Fruit fly (Drosophila melanogaster) whole organism, embryonic: ENCODE data around the gene BthD.
A peak's percentile ranks its signal among the peaks of the same experiment; 100 is the strongest.

Source experiments
- B-H1 ChIP-seq: fragments of 200-800 bp; sonication (Bioruptor generic); IDR thresholded peaks from 3 replicates; pipeline ENCODE4 v1.3.6; 2022; ENCODE audit warnings: missing biosample characterization, missing genetic modification characterization
- Blimp-1 ChIP-seq: fragments of 200-800 bp; sonication (Bioruptor generic); optimal IDR thresholded peaks from 3 replicates; lab custom pipeline; 2018; ENCODE audit warnings: missing biosample characterization, missing genetic modification characterization, mild to moderate bottlenecking, moderate library complexity, missing genetic modification reagents
- C15 ChIP-seq: fragments of 200-800 bp; sonication (Bioruptor generic); IDR thresholded peaks from 3 replicates; pipeline ENCODE4 v1.3.6; 2022; ENCODE audit warnings: missing biosample characterization, missing genetic modification characterization
- CG1024 ChIP-seq: fragments of 200-800 bp; sonication (Bioruptor generic); IDR thresholded peaks from 2 replicates; pipeline ENCODE4 v1.3.6; 2022; ENCODE audit warnings: missing biosample characterization, missing genetic modification characterization
- CG10274 ChIP-seq: fragments of 200-800 bp; sonication (Bioruptor generic); optimal IDR thresholded peaks from 3 replicates; lab custom pipeline; 2017; ENCODE audit warnings: missing biosample characterization, mild to moderate bottlenecking, missing genetic modification characterization
- CG11398 ChIP-seq: fragments of 200-800 bp; sonication (Bioruptor generic); optimal IDR thresholded peaks from 2 replicates; lab custom pipeline; 2016; ENCODE audit warnings: missing biosample characterization, missing genetic modification characterization
- CG11723 ChIP-seq: fragments of 200-800 bp; sonication (Bioruptor generic); optimal IDR thresholded peaks from 2 replicates; lab custom pipeline; 2017; ENCODE audit warnings: missing biosample characterization, mild to moderate bottlenecking, missing genetic modification characterization
- CG13287 ChIP-seq: fragments of 200-800 bp; sonication (Bioruptor generic); IDR thresholded peaks from 2 replicates; pipeline ENCODE4 v1.3.6; 2022; ENCODE audit warnings: missing biosample characterization, missing genetic modification characterization; ENCODE audit not compliant: partially characterized antibody
- CG13424 ChIP-seq: fragments of 200-800 bp; sonication (Bioruptor generic); optimal IDR thresholded peaks from 2 replicates; lab custom pipeline; 2019; ENCODE audit warnings: missing biosample characterization, mild to moderate bottlenecking, missing genetic modification characterization, moderate library complexity
- CG1529 ChIP-seq: fragments of 200-800 bp; sonication (Bioruptor generic); optimal IDR thresholded peaks from 3 replicates; lab custom pipeline; 2018; ENCODE audit warnings: missing biosample characterization, missing genetic modification characterization
- CG15514 ChIP-seq: fragments of 200-800 bp; sonication (Bioruptor generic); optimal IDR thresholded peaks from 3 replicates; lab custom pipeline; 2017; ENCODE audit warnings: missing biosample characterization, missing genetic modification characterization, mild to moderate bottlenecking, moderate library complexity, missing genetic modification reagents
- CG16779 ChIP-seq: fragments of 200-800 bp; sonication (Bioruptor generic); IDR thresholded peaks from 2 replicates; pipeline ENCODE4 v1.3.6; 2022; ENCODE audit warnings: missing biosample characterization, missing genetic modification characterization
- CG2875 ChIP-seq: fragments of 200-800 bp; sonication (Bioruptor generic); optimal IDR thresholded peaks from 2 replicates; lab custom pipeline; 2017; ENCODE audit warnings: missing biosample characterization, mild to moderate bottlenecking, missing genetic modification characterization, missing genetic modification reagents
- CG31224 ChIP-seq: fragments of 200-800 bp; sonication (Bioruptor generic); IDR thresholded peaks from 2 replicates; pipeline ENCODE4 v1.3.6; 2022; ENCODE audit warnings: missing biosample characterization, missing genetic modification characterization
- CG31365 ChIP-seq: fragments of 200-800 bp; sonication (Bioruptor generic); optimal IDR thresholded peaks from 2 replicates; lab custom pipeline; 2018; ENCODE audit warnings: missing biosample characterization, mild to moderate bottlenecking, missing genetic modification characterization
- CG3726 ChIP-seq: fragments of 200-800 bp; sonication (Bioruptor generic); IDR thresholded peaks from 3 replicates; pipeline ENCODE4, ENCODE4 v1.3.6; 2022; ENCODE audit warnings: missing biosample characterization, missing genetic modification characterization
- CG4707 ChIP-seq: fragments of 200-800 bp; sonication (Bioruptor generic); optimal IDR thresholded peaks from 2 replicates; lab custom pipeline; 2018; ENCODE audit warnings: missing biosample characterization, mild to moderate bottlenecking, missing genetic modification characterization, moderate library complexity
- CG6254 ChIP-seq: fragments of 200-800 bp; sonication (Bioruptor generic); optimal IDR thresholded peaks from 3 replicates; lab custom pipeline; 2017; ENCODE audit warnings: mild to moderate bottlenecking, missing biosample characterization, missing genetic modification reagents, missing genetic modification characterization
- CG6654 ChIP-seq: fragments of 200-800 bp; sonication (Bioruptor generic); optimal IDR thresholded peaks from 2 replicates; lab custom pipeline; 2017; ENCODE audit warnings: missing biosample characterization, mild to moderate bottlenecking, missing genetic modification characterization
- CG7963 ChIP-seq: fragments of 200-800 bp; sonication (Bioruptor generic); IDR thresholded peaks from 3 replicates; pipeline ENCODE4 v1.3.6; 2022; ENCODE audit warnings: missing biosample characterization, missing genetic modification characterization; ENCODE audit not compliant: partially characterized antibody
- CG8089 ChIP-seq: fragments of 200-800 bp; sonication (Bioruptor generic); optimal IDR thresholded peaks from 3 replicates; lab custom pipeline; 2016; ENCODE audit warnings: missing biosample characterization, missing genetic modification characterization
- CG8290 ChIP-seq, 3 experiments: fragments of 200-800 bp; sonication (Bioruptor generic); optimal IDR thresholded peaks; 2 replicates each; lab custom pipeline; 2016 to 2019; ENCODE audit warnings: missing biosample characterization in 3 of 3, missing genetic modification characterization in 3 of 3, mild to moderate bottlenecking in 2 of 3, moderate library complexity in 1 of 3
- CG9797 ChIP-seq: fragments of 200-800 bp; sonication (Bioruptor generic); optimal IDR thresholded peaks from 3 replicates; lab custom pipeline; 2018; ENCODE audit warnings: missing biosample characterization, mild to moderate bottlenecking, missing genetic modification characterization
- CG9817 ChIP-seq: fragments of 200-800 bp; sonication (Bioruptor generic); optimal IDR thresholded peaks from 2 replicates; lab custom pipeline; 2018; ENCODE audit warnings: missing biosample characterization, mild to moderate bottlenecking, missing genetic modification characterization, moderate library complexity
- CTCF ChIP-seq: fragments of 200-800 bp; sonication (Bioruptor generic); optimal IDR thresholded peaks from 2 replicates; lab custom pipeline; 2017; ENCODE audit warnings: missing biosample characterization, mild to moderate bottlenecking, missing genetic modification characterization, moderate library complexity
- CkIIα-i1 ChIP-seq: fragments of 200-800 bp; sonication (Bioruptor generic); IDR thresholded peaks from 2 replicates; pipeline ENCODE4 v1.3.6; 2022; ENCODE audit warnings: missing biosample characterization, missing genetic modification characterization
- E2f1 ChIP-seq: fragments of 200-800 bp; sonication (Bioruptor generic); IDR thresholded peaks from 2 replicates; pipeline ENCODE4 v1.3.6; 2022; ENCODE audit warnings: missing biosample characterization, missing genetic modification characterization
- E2f2 ChIP-seq: fragments of 200-800 bp; sonication (Bioruptor generic); IDR thresholded peaks from 2 replicates; pipeline ENCODE4 v1.3.6; 2022; ENCODE audit warnings: missing biosample characterization, missing genetic modification characterization
- Fer2 ChIP-seq: fragments of 200-800 bp; sonication (Bioruptor generic); optimal IDR thresholded peaks from 2 replicates; lab custom pipeline; 2018; ENCODE audit warnings: missing biosample characterization, mild to moderate bottlenecking, missing genetic modification characterization, moderate library complexity
- Hmr ChIP-seq: fragments of 200-800 bp; sonication (Bioruptor generic); optimal IDR thresholded peaks from 3 replicates; lab custom pipeline; 2017; ENCODE audit warnings: mild to moderate bottlenecking, missing biosample characterization, missing genetic modification reagents, missing genetic modification characterization
- Ptx1 ChIP-seq: fragments of 200-800 bp; sonication (Bioruptor generic); IDR thresholded peaks from 2 replicates; pipeline ENCODE4 v1.3.6; 2022; ENCODE audit warnings: missing biosample characterization, missing genetic modification characterization
- Sry-δ ChIP-seq: fragments of 200-800 bp; sonication (Bioruptor generic); optimal IDR thresholded peaks from 2 replicates; lab custom pipeline; 2016; ENCODE audit warnings: missing biosample characterization, missing genetic modification characterization
- Xbp1 ChIP-seq: fragments of 200-800 bp; sonication (Bioruptor generic); optimal IDR thresholded peaks from 3 replicates; lab custom pipeline; 2016; ENCODE audit warnings: missing biosample characterization, mild to moderate bottlenecking, missing genetic modification characterization
- ab ChIP-seq: fragments of 200-800 bp; sonication (Bioruptor generic); optimal IDR thresholded peaks from 2 replicates; lab custom pipeline; 2016; ENCODE audit warnings: missing biosample characterization, missing genetic modification characterization
- cg ChIP-seq: fragments of 200-800 bp; sonication (Bioruptor generic); optimal IDR thresholded peaks from 3 replicates; lab custom pipeline; 2019; ENCODE audit warnings: missing biosample characterization, mild to moderate bottlenecking, missing genetic modification characterization, moderate library complexity
- chn ChIP-seq: fragments of 200-800 bp; sonication (Bioruptor generic); optimal IDR thresholded peaks from 2 replicates; lab custom pipeline; 2016; ENCODE audit warnings: missing biosample characterization, missing genetic modification characterization
- dmrt11E ChIP-seq: fragments of 200-800 bp; sonication (Bioruptor generic); optimal IDR thresholded peaks from 3 replicates; lab custom pipeline; 2018; ENCODE audit warnings: missing biosample characterization, mild to moderate bottlenecking, missing genetic modification characterization, moderate library complexity
- en ChIP-seq: fragments of 200-800 bp; sonication (Bioruptor generic); optimal IDR thresholded peaks from 2 replicates; lab custom pipeline; 2016; ENCODE audit warnings: missing biosample characterization, missing genetic modification characterization
- eve ChIP-seq, 2 experiments: fragments of >200 bp; optimal IDR thresholded peaks; 2 replicates each; lab custom pipeline; 2017; ENCODE audit warnings: missing biosample characterization in 2 of 2, missing genetic modification characterization in 2 of 2
- ind ChIP-seq: fragments of 200-800 bp; sonication (Bioruptor generic); optimal IDR thresholded peaks from 3 replicates; lab custom pipeline; 2016; ENCODE audit warnings: missing biosample characterization, missing genetic modification characterization
- nau ChIP-seq: fragments of 200-800 bp; sonication (Bioruptor generic); optimal IDR thresholded peaks from 3 replicates; lab custom pipeline; 2017; ENCODE audit warnings: missing biosample characterization, mild to moderate bottlenecking, missing genetic modification characterization, missing genetic modification reagents
- org-1 ChIP-seq: fragments of 200-800 bp; sonication (Bioruptor generic); optimal IDR thresholded peaks from 2 replicates; lab custom pipeline; 2017; ENCODE audit warnings: missing biosample characterization, missing genetic modification characterization
- pita ChIP-seq: fragments of 200-800 bp; sonication (Bioruptor generic); optimal IDR thresholded peaks from 2 replicates; lab custom pipeline; 2017; ENCODE audit warnings: missing biosample characterization, mild to moderate bottlenecking, missing genetic modification characterization
- prd ChIP-seq, 3 experiments: fragments of >200 bp in 2 of 3; fragments of 200-800 bp in 1 of 3; sonication (Bioruptor generic) in 1 of 3; optimal IDR thresholded peaks in 2 of 3; IDR thresholded peaks in 1 of 3; 2 replicates in 2 of 3; 3 replicates in 1 of 3; pipeline versions ENCODE4 v1.3.6 to Lab custom; 2017 to 2022; ENCODE audit warnings: missing biosample characterization in 1 of 3, missing genetic modification characterization in 1 of 3
- shn ChIP-seq: fragments of 200-800 bp; sonication (Bioruptor generic); optimal IDR thresholded peaks from 3 replicates; lab custom pipeline; 2016; ENCODE audit warnings: missing biosample characterization, missing genetic modification characterization
- sob ChIP-seq: fragments of 200-800 bp; sonication (Bioruptor generic); IDR thresholded peaks from 2 replicates; pipeline ENCODE4 v1.3.6; 2022; ENCODE audit warnings: missing biosample characterization, missing genetic modification characterization
- toy ChIP-seq: fragments of 200-800 bp; sonication (Bioruptor generic); IDR thresholded peaks from 2 replicates; pipeline ENCODE4 v1.3.6; 2022; ENCODE audit warnings: missing biosample characterization, missing genetic modification characterization
- trh ChIP-seq: fragments of 200-800 bp; sonication (Bioruptor generic); optimal IDR thresholded peaks from 2 replicates; lab custom pipeline; 2016; ENCODE audit warnings: missing biosample characterization, missing genetic modification characterization
- usp ChIP-seq: fragments of >200 bp; optimal IDR thresholded peaks from 2 replicates; lab custom pipeline; 2017; ENCODE audit warnings: missing biosample characterization, missing genetic modification characterization
- z ChIP-seq: fragments of 200-800 bp; sonication (Bioruptor generic); IDR thresholded peaks from 3 replicates; pipeline ENCODE4 v1.3.6; 2022; ENCODE audit warnings: missing biosample characterization, missing genetic modification characterization

Gene BthD

DNA sequence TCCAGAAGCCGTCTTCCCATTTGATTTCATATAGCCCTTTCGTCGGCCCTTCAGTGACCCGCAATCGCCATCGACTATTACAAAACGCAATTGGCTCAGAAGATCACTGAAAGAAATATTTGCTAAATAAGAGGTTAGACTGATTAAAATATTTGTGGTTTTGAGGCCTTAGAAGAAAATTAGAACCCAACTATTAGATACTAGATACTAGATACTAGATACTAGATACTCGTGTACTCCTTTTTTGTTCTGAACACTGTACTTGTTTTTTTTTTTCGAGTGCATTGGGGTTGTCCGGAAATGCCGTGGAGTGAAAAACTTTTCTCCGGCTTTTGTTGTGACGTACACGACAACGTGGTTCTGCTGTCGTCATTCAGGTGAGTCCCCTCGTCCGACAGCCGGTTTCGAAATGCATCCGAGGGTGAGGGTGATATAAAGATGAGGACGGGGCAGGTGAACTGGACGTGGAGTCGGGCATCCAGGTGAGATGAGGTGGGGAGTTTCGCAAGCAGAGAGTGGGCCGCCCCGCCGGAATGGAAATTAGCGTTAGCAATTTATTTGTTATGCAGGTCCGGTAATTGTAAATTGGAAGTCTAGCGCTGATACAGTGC, 18.5 kb downstream of the BthD start (continued):
- TF ChIP-seq CG13287 (GFP tag; lab: Robert Waterston, UW) (no peak), CG8089 (GFP tag; lab: Kevin White, UChicago) (peak; percentile 17), E2f1 (GFP tag; lab: Robert Waterston, UW) (no peak), trh (GFP tag; lab: Kevin White, UChicago) (no peak), CG9817 (tag; lab: Kevin White, UChicago) (no peak), CG11398 (GFP tag; lab: Kevin White, UChicago) (no peak), CG16779 (GFP tag; lab: Robert Waterston, UW) (no peak), Blimp-1 (GFP tag; lab: Kevin White, UChicago) (peak; percentile 63), Fer2 (tag; lab: Kevin White, UChicago) (no peak), eve (GFP tag; optimal IDR thresholded peaks at IDR 0.05; lab: Kevin White, UChicago) (no peak), CG13424 (tag; lab: Kevin White, UChicago) (no peak), chn (GFP tag; lab: Kevin White, UChicago) (peak; percentile 17), dmrt11E (tag; lab: Kevin White, UChicago) (peak; percentile 42), ab (GFP tag; lab: Kevin White, UChicago) (no peak), CG10274 (GFP tag; lab: Kevin White, UChicago) (no peak), org-1 (peak; percentile 14), CG31224 (GFP tag; lab: Robert Waterston, UW) (no peak), Ptx1 (GFP tag; lab: Robert Waterston, UW) (peak; percentile 50; the same call in 1 of the 2 replicates), CG31365 (no peak), toy (GFP tag; lab: Robert Waterston, UW) (no peak), en (GFP tag; lab: Kevin White, UChicago) (peak; percentile 27), Hmr (GFP tag; lab: Kevin White, UChicago) (peak; percentile 5), CG11723 (GFP tag; lab: Kevin White, UChicago) (no peak), CG1529 (GFP tag; lab: Kevin White, UChicago) (no peak), CG2875 (GFP tag; lab: Kevin White, UChicago) (peak; percentile 8), C15 (GFP tag; lab: Robert Waterston, UW) (no peak), E2f2 (no peak), ind (GFP tag; lab: Kevin White, UChicago) (peak; percentile 28), Sry-δ (GFP tag; lab: Kevin White, UChicago) (peak; percentile 11)

DNA sequence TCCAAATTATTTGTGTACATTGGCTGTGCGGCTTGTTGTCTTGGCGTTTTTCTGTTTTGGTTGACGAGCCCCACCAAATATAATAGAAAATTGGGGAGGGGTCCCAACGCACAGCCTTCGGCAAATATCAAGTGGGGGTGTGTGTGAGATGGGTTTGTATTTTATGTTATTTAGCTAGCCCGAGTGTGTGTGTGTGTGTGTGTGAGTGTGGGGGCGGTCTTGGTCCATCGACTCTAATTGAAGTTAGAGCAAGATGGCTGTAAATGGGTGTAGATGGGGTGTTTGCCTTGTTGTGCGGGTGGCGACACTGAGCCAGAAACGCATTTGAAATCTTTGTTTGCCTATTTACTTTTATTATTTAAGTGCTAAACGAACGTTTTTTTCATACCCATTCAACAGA, 20.7 kb downstream of the BthD start:
- TF ChIP-seq sob (GFP tag; lab: Robert Waterston, UW) (no peak), pita (GFP tag; lab: Kevin White, UChicago) (no peak), CG9797 (GFP tag; lab: Kevin White, UChicago) (no peak), CG6254 (GFP tag; lab: Kevin White, UChicago) (peak; percentile 23), CG3726 (no peak), CG8290 (GFP tag; optimal IDR thresholded peaks at IDR 0.05; lab: Kevin White, UChicago) (no peak), CG8290 (tag; optimal IDR thresholded peaks at IDR 0.05; lab: Kevin White, UChicago) (peak in 1 of 2 experiments; percentile 47), B-H1 (GFP tag; lab: Robert Waterston, UW) (no peak), dmrt11E (tag; lab: Kevin White, UChicago) (no peak), toy (GFP tag; lab: Robert Waterston, UW) (no peak), cg (GFP tag; lab: Kevin White, UChicago) (peak; percentile 42), CG15514 (peak; percentile 22), nau (GFP tag; lab: Kevin White, UChicago) (no peak), Xbp1 (GFP tag; lab: Kevin White, UChicago) (no peak), CG6654 (GFP tag; lab: Kevin White, UChicago) (no peak), z (GFP tag; lab: Robert Waterston, UW) (no peak), prd (optimal IDR thresholded peaks at IDR 0.05; lab: Kevin White, UChicago) (no peak), prd (GFP tag; IDR thresholded peaks at IDR 0.05; lab: Robert Waterston, UW) (no peak), CTCF (GFP tag; lab: Kevin White, UChicago) (no peak), CG4707 (GFP tag; lab: Kevin White, UChicago) (no peak), shn (GFP tag; lab: Kevin White, UChicago) (no peak), usp (GFP tag; lab: Kevin White, UChicago) (no peak), CkIIα-i1 (GFP tag; lab: Robert Waterston, UW) (no peak), CG7963 (no peak), CG1024 (GFP tag; lab: Robert Waterston, UW) (no peak)
